Worm (Caenorhabditis elegans) whole organism, early embryonic: Measurements from ENCODE around the gene hsp-4.

Experiments
- B0310.2 ChIP-seq: sonication (generic microtip); optimal IDR thresholded peaks from 2 replicates; lab custom pipeline; 2016; ENCODE audit warnings: mild to moderate bottlenecking, missing genetic modification characterization, missing compliant biosample characterization
- F13C5.2 ChIP-seq: sonication (generic microtip); optimal IDR thresholded peaks from 2 replicates; lab custom pipeline; 2017; ENCODE audit warnings: mild to moderate bottlenecking, missing genetic modification characterization, inconsistent platforms, missing compliant biosample characterization
- aly-1 ChIP-seq: sonication (generic microtip); optimal IDR thresholded peaks from 2 replicates; lab custom pipeline; 2016; ENCODE audit warnings: missing genetic modification characterization, missing compliant biosample characterization
- ama-1 ChIP-seq: fragments of 150-350 bp; optimal IDR thresholded peaks from 2 replicates; lab custom pipeline; 2014
- ceh-13 ChIP-seq: fragments of 200-800 bp; sonication (Bioruptor generic); optimal IDR thresholded peaks from 2 replicates; lab custom pipeline; 2018; ENCODE audit warnings: mild to moderate bottlenecking, missing genetic modification characterization, missing compliant biosample characterization
- ceh-36 ChIP-seq: sonication (generic microtip); optimal IDR thresholded peaks from 2 replicates; lab custom pipeline; 2016; ENCODE audit warnings: missing genetic modification characterization, inconsistent platforms, missing compliant biosample characterization
- ets-7 ChIP-seq: sonication (generic microtip); optimal IDR thresholded peaks from 2 replicates; lab custom pipeline; 2016; ENCODE audit warnings: missing genotype, missing genetic modification characterization, missing compliant biosample characterization
- flt-1 ChIP-seq: fragments of 200-800 bp; sonication (Bioruptor generic); IDR thresholded peaks from 2 replicates; pipeline ENCODE4 v1.3.6; 2022; ENCODE audit warnings: missing genetic modification characterization, missing compliant biosample characterization
- hmbx-1 ChIP-seq: sonication (generic microtip); optimal IDR thresholded peaks from 2 replicates; lab custom pipeline; 2016; ENCODE audit warnings: mild to moderate bottlenecking, missing genetic modification characterization, missing compliant biosample characterization
- hmg-4 ChIP-seq: fragments of 200-800 bp; sonication (Bioruptor generic); optimal IDR thresholded peaks from 2 replicates; lab custom pipeline; 2018; ENCODE audit warnings: mild to moderate bottlenecking, missing genetic modification characterization, missing compliant biosample characterization
- hnd-1 ChIP-seq: sonication (generic microtip); optimal IDR thresholded peaks from 2 replicates; lab custom pipeline; 2016; ENCODE audit warnings: missing genetic modification characterization, missing compliant biosample characterization
- pes-1 ChIP-seq: fragments of 200-800 bp; sonication (Bioruptor generic); IDR thresholded peaks from 2 replicates; pipeline ENCODE4 v1.3.6; 2022; ENCODE audit warnings: missing genetic modification reagents, missing genetic modification characterization, missing compliant biosample characterization
- scrt-1 ChIP-seq: fragments of 200-800 bp; sonication (Bioruptor generic); IDR thresholded peaks from 2 replicates; pipeline ENCODE4 v1.3.6; 2022; ENCODE audit warnings: missing genetic modification characterization, missing compliant biosample characterization
- sea-1 ChIP-seq: fragments of 200-800 bp; sonication (Bioruptor generic); conservative IDR thresholded peaks from 2 replicates; pipeline ENCODE4 v1.3.6; 2022; ENCODE audit warnings: missing genetic modification characterization, missing compliant biosample characterization
- tbx-11 ChIP-seq: fragments of 200-800 bp; sonication (Bioruptor generic); IDR thresholded peaks from 2 replicates; pipeline ENCODE4 v1.3.6; 2022; ENCODE audit warnings: missing genetic modification characterization, missing compliant biosample characterization
- tbx-37 ChIP-seq: fragments of 200-800 bp; sonication (Bioruptor generic); conservative IDR thresholded peaks from 2 replicates; pipeline ENCODE4 v1.3.6; 2022; ENCODE audit warnings: missing genetic modification reagents, missing genetic modification characterization, missing compliant biosample characterization
- tra-4 ChIP-seq: sonication (generic microtip); optimal IDR thresholded peaks from 2 replicates; lab custom pipeline; 2017; ENCODE audit warnings: missing genetic modification characterization, missing compliant biosample characterization

hsp-4 gene

ce11 chrII:7323925-7324324 is 28.5 kb downstream of the hsp-4 start, which contains the start of gene F21D12.3:
Gene F21D12.3, minus strand, starts transcription at chrII:7324025.
- no peak for TF ChIP-seq ceh-36
- no peak for TF ChIP-seq ets-7 (tag; lab: Kevin White, UChicago)
- no peak for TF ChIP-seq tbx-11 (GFP tag; lab: Robert Waterston, UW)
- no peak for TF ChIP-seq B0310.2
- TF ChIP-seq pes-1 (GFP tag; lab: Robert Waterston, UW): no peak
- TF ChIP-seq tbx-37: no peak
- TF ChIP-seq hnd-1 (tag; lab: Kevin White, UChicago): no peak

- TF ChIP-seq ceh-36 (no peak), hmbx-1 (no peak), B0310.2 (no peak), tra-4 (tag; lab: Kevin White, UChicago) (no peak)
Measured at ce11 chrII:7323317-7323716, 29.1 kb downstream of the hsp-4 start.

ce11 chrII:7319471-7319870 is 33.0 kb downstream of the hsp-4 start:
- TF ChIP-seq hnd-1 (tag; lab: Kevin White, UChicago) (no peak), hmbx-1 (no peak), ceh-36 (no peak), B0310.2 (no peak), ceh-13 (GFP tag; lab: Kevin White, UChicago) (no peak), tbx-37 (no peak), ets-7 (tag; lab: Kevin White, UChicago) (no peak), tbx-11 (GFP tag; lab: Robert Waterston, UW) (no peak), tra-4 (tag; lab: Kevin White, UChicago) (no peak), ama-1 (no peak), flt-1 (GFP tag; lab: Robert Waterston, UW) (no peak), hmg-4 (GFP tag; lab: Kevin White, UChicago) (no peak), aly-1 (tag; lab: Kevin White, UChicago) (no peak), scrt-1 (GFP tag; lab: Robert Waterston, UW) (no peak), sea-1 (GFP tag; lab: Robert Waterston, UW) (no peak), pes-1 (GFP tag; lab: Robert Waterston, UW) (no peak), F13C5.2 (no peak)

- TF ChIP-seq ceh-13 (GFP tag; lab: Kevin White, UChicago): no peak
- TF ChIP-seq ets-7 (tag; lab: Kevin White, UChicago): no peak
- no peak for TF ChIP-seq B0310.2
Measured at ce11 chrII:7317468-7317867, 35.0 kb downstream of the hsp-4 start, which contains the start of gene F21D12.2. Gene F21D12.2, plus strand, starts transcription at chrII:7317768.

ce11 chrII:7314083-7314482 is 38.4 kb downstream of the hsp-4 start, which contains the start of gene F45E12.6:
Gene F45E12.6, minus strand, starts transcription at chrII:7314183.
- TF ChIP-seq tbx-37 (no peak), hmbx-1 (no peak), tbx-11 (GFP tag; lab: Robert Waterston, UW) (no peak), F13C5.2 (no peak), ceh-36 (no peak), ama-1 (no peak), ceh-13 (GFP tag; lab: Kevin White, UChicago) (no peak), hmg-4 (GFP tag; lab: Kevin White, UChicago) (no peak), pes-1 (GFP tag; lab: Robert Waterston, UW) (no peak), tra-4 (tag; lab: Kevin White, UChicago) (no peak), ets-7 (tag; lab: Kevin White, UChicago) (no peak), flt-1 (GFP tag; lab: Robert Waterston, UW) (no peak), B0310.2 (no peak), hnd-1 (tag; lab: Kevin White, UChicago) (no peak), sea-1 (GFP tag; lab: Robert Waterston, UW) (no peak), scrt-1 (GFP tag; lab: Robert Waterston, UW) (no peak), aly-1 (tag; lab: Kevin White, UChicago) (no peak)

ce11 chrII:7310023-7310422 is 42.4 kb downstream of the hsp-4 start, which contains the start of the genes F45E12.5 and cnep-1:
Gene F45E12.5, minus strand, starts transcription at chrII:7310115.
Gene cnep-1, plus strand, starts transcription at chrII:7310348.
- TF ChIP-seq pes-1 (GFP tag; lab: Robert Waterston, UW) (no peak), ama-1 (no peak), B0310.2 (no peak), tbx-11 (GFP tag; lab: Robert Waterston, UW) (no peak), aly-1 (tag; lab: Kevin White, UChicago) (no peak), sea-1 (GFP tag; lab: Robert Waterston, UW) (no peak), hnd-1 (tag; lab: Kevin White, UChicago) (no peak), F13C5.2 (no peak), hmbx-1 (no peak), ceh-13 (GFP tag; lab: Kevin White, UChicago) (no peak), ets-7 (tag; lab: Kevin White, UChicago) (no peak), scrt-1 (GFP tag; lab: Robert Waterston, UW) (no peak)

- no peak for TF ChIP-seq tra-4 (tag; lab: Kevin White, UChicago)
- no peak for TF ChIP-seq tbx-37
- no peak for TF ChIP-seq hmbx-1
- no peak for TF ChIP-seq B0310.2
Measured at ce11 chrII:7305558-7305957, 46.9 kb downstream of the hsp-4 start, which contains the start of gene brf-1. Gene brf-1, plus strand, starts transcription at chrII:7305858.

ce11 chrII:7301670-7302151 is 50.7 kb downstream of the hsp-4 start, which contains the start of gene cul-4:
Gene cul-4, plus strand, starts transcription at chrII:7302101.
- TF ChIP-seq B0310.2 (no peak), sea-1 (GFP tag; lab: Robert Waterston, UW) (no peak), pes-1 (GFP tag; lab: Robert Waterston, UW) (no peak), aly-1 (tag; lab: Kevin White, UChicago) (no peak), tbx-37 (no peak), tbx-11 (GFP tag; lab: Robert Waterston, UW) (no peak), tra-4 (tag; lab: Kevin White, UChicago) (no peak)
